Fruit fly (Drosophila melanogaster): ENCODE measurements around the gene CG32806.

dm6 chrX:1772626-1773025, 16.7 kb upstream of the CG32806 start:
- no peak for TF ChIP-seq pan (optimal IDR thresholded peaks at IDR 0.05)
- TF ChIP-seq usp (GFP tag; optimal IDR thresholded peaks at IDR 0.05): no peak
- TF ChIP-seq br (GFP tag; optimal IDR thresholded peaks at IDR 0.05): no peak

Data from whole organism, wandering third instar larva.